Worm (Caenorhabditis elegans) whole organism, young adult: ENCODE data around the gene C10A4.9.

Experiments used
- B0035.1 ChIP-seq: sonication (generic microtip); optimal IDR thresholded peaks from 2 replicates; lab custom pipeline; 2016; ENCODE audit warnings: missing genetic modification characterization, mild to moderate bottlenecking, missing compliant biosample characterization, missing genotype, missing genetic modification reagents
- D2030.7 ChIP-seq: fragments of 200-800 bp; sonication (Bioruptor generic); IDR thresholded peaks from 2 replicates; pipeline ENCODE4 v1.3.6; 2022; ENCODE audit warnings: missing genetic modification reagents, missing genetic modification characterization, missing compliant biosample characterization
- F49E8.2 ChIP-seq: sonication (generic microtip); optimal IDR thresholded peaks from 3 replicates; lab custom pipeline; 2017; ENCODE audit warnings: missing genetic modification characterization, mild to moderate bottlenecking, missing compliant biosample characterization, antibody characterized with exemption, moderate library complexity; ENCODE audit not compliant: insufficient read depth
- F57A8.1 ChIP-seq: fragments of 200-800 bp; sonication (Bioruptor generic); optimal IDR thresholded peaks from 2 replicates; lab custom pipeline; 2018; ENCODE audit warnings: mild to moderate bottlenecking, missing genetic modification characterization, moderate library complexity, missing compliant biosample characterization
- F57C9.4 ChIP-seq: sonication (generic microtip); optimal IDR thresholded peaks from 2 replicates; lab custom pipeline; 2017; ENCODE audit warnings: mild to moderate bottlenecking, missing genetic modification characterization, missing compliant biosample characterization
- Y53G8AR.9 ChIP-seq: fragments of 200-800 bp; sonication (Bioruptor generic); conservative IDR thresholded peaks from 2 replicates; pipeline ENCODE4 v1.3.6; 2022; ENCODE audit warnings: missing genetic modification reagents, missing genetic modification characterization, missing compliant biosample characterization
- Y67H2A.10 ChIP-seq: fragments of 200-800 bp; sonication (Bioruptor generic); conservative IDR thresholded peaks from 2 replicates; pipeline ENCODE4 v1.3.6; 2022; ENCODE audit warnings: missing genetic modification reagents, missing genetic modification characterization, missing compliant biosample characterization
- Y79H2A.3 ChIP-seq: fragments of 200-800 bp; sonication (Bioruptor generic); conservative IDR thresholded peaks from 2 replicates; pipeline ENCODE4 v1.3.6; 2022; ENCODE audit warnings: missing genetic modification reagents, missing genetic modification characterization, missing compliant biosample characterization
- Y95B8A.8 ChIP-seq: fragments of 200-800 bp; sonication (Bioruptor generic); IDR thresholded peaks from 2 replicates; pipeline ENCODE4 v1.3.6; 2022; ENCODE audit warnings: missing genetic modification reagents, missing genetic modification characterization, missing compliant biosample characterization
- ama-1 ChIP-seq, 3 experiments: fragments of 150-350 bp in 1 of 3; sonication (generic microtip) in 2 of 3; optimal IDR thresholded peaks; 2 replicates each; lab custom pipeline; 2014 to 2018; ENCODE audit warnings: missing biosample characterization in 2 of 3, missing genetic modification characterization in 2 of 3, missing genetic modification reagents in 2 of 3
- athp-1 ChIP-seq: sonication (generic microtip); optimal IDR thresholded peaks from 2 replicates; lab custom pipeline; 2017; ENCODE audit warnings: mild to moderate bottlenecking, missing genetic modification characterization, missing compliant biosample characterization
- attf-6 ChIP-seq: fragments of 200-800 bp; sonication (Bioruptor generic); IDR thresholded peaks from 2 replicates; pipeline ENCODE4 v1.3.6; 2022; ENCODE audit warnings: missing genetic modification reagents, missing genetic modification characterization, missing compliant biosample characterization
- bed-2 ChIP-seq: fragments of 200-800 bp; sonication (Bioruptor generic); IDR thresholded peaks from 2 replicates; pipeline ENCODE4 v1.3.6; 2022; ENCODE audit warnings: missing genetic modification reagents, missing genetic modification characterization, missing compliant biosample characterization
- cebp-1 ChIP-seq, 2 experiments: fragments of 200-800 bp in 1 of 2; sonication (Bioruptor generic) in 1 of 2; sonication (generic microtip) in 1 of 2; IDR thresholded peaks in 1 of 2; optimal IDR thresholded peaks in 1 of 2; 2 replicates each; pipeline versions ENCODE4 v1.3.6 to Lab custom; 2017 to 2022; ENCODE audit warnings: missing compliant biosample characterization in 2 of 2, missing genetic modification characterization in 2 of 2, mild to moderate bottlenecking in 1 of 2, missing genetic modification reagents in 1 of 2, moderate library complexity in 1 of 2
- ceh-27 ChIP-seq: fragments of 200-800 bp; sonication (Bioruptor generic); optimal IDR thresholded peaks from 2 replicates; lab custom pipeline; 2018; ENCODE audit warnings: mild to moderate bottlenecking, missing genetic modification characterization, moderate library complexity, missing compliant biosample characterization
- ceh-58 ChIP-seq: fragments of 200-800 bp; sonication (Bioruptor generic); IDR thresholded peaks from 2 replicates; pipeline ENCODE4 v1.3.6; 2022; ENCODE audit warnings: missing genetic modification characterization, missing compliant biosample characterization
- ceh-79 ChIP-seq: sonication (generic microtip); optimal IDR thresholded peaks from 2 replicates; lab custom pipeline; 2017; ENCODE audit warnings: mild to moderate bottlenecking, missing genetic modification characterization, missing compliant biosample characterization
- die-1 ChIP-seq: sonication (generic microtip); optimal IDR thresholded peaks from 2 replicates; lab custom pipeline; 2016; ENCODE audit warnings: missing genotype, mild to moderate bottlenecking, missing genetic modification characterization, missing compliant biosample characterization
- dox-1 ChIP-seq: fragments of 200-800 bp; sonication (Bioruptor generic); IDR thresholded peaks from 2 replicates; pipeline ENCODE4 v1.3.6; 2022; ENCODE audit warnings: missing genetic modification reagents, missing genetic modification characterization, missing compliant biosample characterization
- ets-4 ChIP-seq: fragments of 200-800 bp; sonication (Bioruptor generic); optimal IDR thresholded peaks from 2 replicates; lab custom pipeline; 2018; ENCODE audit warnings: mild to moderate bottlenecking, missing genetic modification characterization, missing compliant biosample characterization
- hrde-1 ChIP-seq: sonication (generic microtip); optimal IDR thresholded peaks from 2 replicates; lab custom pipeline; 2016; ENCODE audit warnings: missing genetic modification characterization, mild to moderate bottlenecking, missing compliant biosample characterization, moderate library complexity, missing genotype, missing genetic modification reagents, borderline replicate concordance
- lin-26 ChIP-seq: fragments of 200-800 bp; sonication (Bioruptor generic); IDR thresholded peaks from 2 replicates; pipeline ENCODE4 v1.3.6; 2022; ENCODE audit warnings: missing genetic modification reagents, missing genetic modification characterization, missing compliant biosample characterization
- lsy-27 ChIP-seq: sonication (generic microtip); optimal IDR thresholded peaks from 2 replicates; lab custom pipeline; 2017; ENCODE audit warnings: missing genetic modification characterization, mild to moderate bottlenecking, missing compliant biosample characterization, antibody characterized with exemption, missing genotype, borderline replicate concordance; ENCODE audit not compliant: insufficient read depth
- mel-28 ChIP-seq: sonication (generic microtip); optimal IDR thresholded peaks from 2 replicates; lab custom pipeline; 2016; ENCODE audit warnings: borderline replicate concordance, mild to moderate bottlenecking, missing genetic modification characterization, missing compliant biosample characterization
- mes-4 ChIP-seq: sonication (generic microtip); optimal IDR thresholded peaks from 2 replicates; lab custom pipeline; 2016; ENCODE audit warnings: missing genotype, missing genetic modification characterization, missing compliant biosample characterization
- nfya-1 ChIP-seq: sonication (generic microtip); optimal IDR thresholded peaks from 2 replicates; lab custom pipeline; 2017; ENCODE audit warnings: antibody characterized with exemption, missing compliant biosample characterization, missing genetic modification characterization, borderline replicate concordance; ENCODE audit not compliant: insufficient read depth
- rpc-1 ChIP-seq, 2 experiments: fragments of 150-350 bp in 1 of 2; sonication (generic microtip) in 1 of 2; optimal IDR thresholded peaks; 2 replicates each; lab custom pipeline; 2014 to 2018; ENCODE audit warnings: missing biosample characterization in 1 of 2, missing genetic modification characterization in 1 of 2, missing genetic modification reagents in 1 of 2, missing genotype in 1 of 2
- snpc-4 ChIP-seq, 5 experiments: fragments of 150-350 bp in 1 of 5; sonication (generic microtip) in 4 of 5; optimal IDR thresholded peaks; 2 replicates each; lab custom pipeline; 2014 to 2018; ENCODE audit warnings: missing genetic modification characterization in 5 of 5, missing biosample characterization in 3 of 5, antibody characterized with exemption in 2 of 5, mild to moderate bottlenecking in 2 of 5, missing compliant biosample characterization in 2 of 5, missing genotype in 2 of 5, moderate library complexity in 2 of 5, missing genetic modification reagents in 1 of 5
- tbx-9 ChIP-seq: sonication (generic microtip); optimal IDR thresholded peaks from 2 replicates; lab custom pipeline; 2016; ENCODE audit warnings: borderline replicate concordance, missing genetic modification characterization, inconsistent platforms, missing compliant biosample characterization
- tlf-1 ChIP-seq: fragments of 200-800 bp; sonication (Bioruptor generic); optimal IDR thresholded peaks from 2 replicates; lab custom pipeline; 2018; ENCODE audit warnings: mild to moderate bottlenecking, missing genetic modification characterization, missing compliant biosample characterization
- zim-3 ChIP-seq: sonication (generic microtip); optimal IDR thresholded peaks from 2 replicates; lab custom pipeline; 2017; ENCODE audit warnings: mild to moderate bottlenecking, missing genetic modification characterization, moderate library complexity, missing compliant biosample characterization
- ztf-26 ChIP-seq: sonication (generic microtip); optimal IDR thresholded peaks from 2 replicates; lab custom pipeline; 2017; ENCODE audit warnings: missing genetic modification characterization, missing compliant biosample characterization
- ztf-28 ChIP-seq: fragments of 200-800 bp; sonication (Bioruptor generic); IDR thresholded peaks from 2 replicates; pipeline ENCODE4 v1.3.6; 2022; ENCODE audit warnings: missing genetic modification reagents, missing genetic modification characterization, missing compliant biosample characterization

C10A4.9 gene

ce11 chrX:7393167-7393566 lies 27.5 kb upstream of the C10A4.9 start, which contains the start of gene gad-2 (continued):
- TF ChIP-seq lsy-27 (tag; lab: Kevin White, UChicago), result no peak
- no peak for TF ChIP-seq D2030.7 (GFP tag; lab: Robert Waterston, UW)

- TF ChIP-seq die-1 (tag; lab: Kevin White, UChicago), result no peak
- TF ChIP-seq dox-1 (GFP tag; lab: Robert Waterston, UW), result no peak
- TF ChIP-seq Y53G8AR.9 (GFP tag; lab: Robert Waterston, UW), result no peak
- TF ChIP-seq ceh-79, result no peak
- TF ChIP-seq B0035.1, result no peak
- no peak for TF ChIP-seq snpc-4 (GFP tag; optimal IDR thresholded peaks at IDR 0.05; lab: Kevin White, UChicago)
- no peak for TF ChIP-seq snpc-4 (tag; optimal IDR thresholded peaks at IDR 0.05; lab: Kevin White, UChicago)
- no peak for TF ChIP-seq nfya-1 (tag; lab: Kevin White, UChicago)
- TF ChIP-seq ceh-27 (GFP tag; lab: Kevin White, UChicago), result no peak
- TF ChIP-seq lin-26, result no peak
- no peak for TF ChIP-seq ceh-58 (GFP tag; lab: Robert Waterston, UW)
- no peak for TF ChIP-seq bed-2 (GFP tag; lab: Robert Waterston, UW)
- TF ChIP-seq rpc-1 (optimal IDR thresholded peaks at IDR 0.05; lab: Kevin White, UChicago), result no peak
- TF ChIP-seq rpc-1 (tag; optimal IDR thresholded peaks at IDR 0.05; lab: Kevin White, UChicago), result no peak
- no peak for TF ChIP-seq Y79H2A.3 (GFP tag; lab: Robert Waterston, UW)
- no peak for TF ChIP-seq ets-4 (GFP tag; lab: Kevin White, UChicago)
- TF ChIP-seq Y95B8A.8 (GFP tag; lab: Robert Waterston, UW), result no peak
- no peak for TF ChIP-seq tbx-9 (tag; lab: Kevin White, UChicago)
- TF ChIP-seq cebp-1 (GFP tag; IDR thresholded peaks at IDR 0.05; lab: Robert Waterston, UW), result no peak
- no peak for TF ChIP-seq cebp-1 (tag; optimal IDR thresholded peaks at IDR 0.05; lab: Kevin White, UChicago)
- no peak for TF ChIP-seq mes-4 (tag; lab: Kevin White, UChicago)
Observed at ce11 chrX:7397935-7398334, 22.7 kb upstream of the C10A4.9 start, which contains the start of gene C10A4.13. Gene C10A4.13, minus strand, starts transcription at chrX:7398035.

ce11 chrX:7398584-7398983 lies 22.1 kb upstream of the C10A4.9 start, which contains the start of gene C10A4.10:
Gene C10A4.10, plus strand, starts transcription at chrX:7398884.
- TF ChIP-seq mes-4 (tag; lab: Kevin White, UChicago) (no peak), rpc-1 (optimal IDR thresholded peaks at IDR 0.05; lab: Kevin White, UChicago) (no peak), rpc-1 (tag; optimal IDR thresholded peaks at IDR 0.05; lab: Kevin White, UChicago) (no peak), mel-28 (no peak), zim-3 (tag; lab: Kevin White, UChicago) (no peak), ztf-26 (tag; lab: Kevin White, UChicago) (no peak), attf-6 (GFP tag; lab: Robert Waterston, UW) (no peak), athp-1 (tag; lab: Kevin White, UChicago) (no peak), ztf-28 (no peak), F57C9.4 (tag; lab: Kevin White, UChicago) (no peak), tlf-1 (GFP tag; lab: Kevin White, UChicago) (no peak), F57A8.1 (no peak), lin-26 (no peak), ama-1 (optimal IDR thresholded peaks at IDR 0.05; lab: Kevin White, UChicago) (no peak), ama-1 (GFP tag; optimal IDR thresholded peaks at IDR 0.05; lab: Kevin White, UChicago) (no peak), B0035.1 (no peak), Y67H2A.10 (GFP tag; lab: Robert Waterston, UW) (no peak)

ce11 chrX:7400788-7401187 lies 19.9 kb upstream of the C10A4.9 start, which contains the start of gene C10A4.4:
Gene C10A4.4, plus strand, starts transcription at chrX:7401088.
- TF ChIP-seq hrde-1 (tag; lab: Kevin White, UChicago) (no peak), F49E8.2 (tag; lab: Kevin White, UChicago) (no peak)
